Worm (Caenorhabditis elegans) whole organism, L2 larva: Measurements from ENCODE around the gene C04C3.7.

Source experiments
- C34F6.9 ChIP-seq: fragments of 150-350 bp; optimal IDR thresholded peaks from 2 replicates; lab custom pipeline; 2014; ENCODE audit warnings: missing biosample characterization, missing genetic modification characterization
- R02D3.7 ChIP-seq: fragments of 150-350 bp; optimal IDR thresholded peaks from 2 replicates; lab custom pipeline; 2014; ENCODE audit warnings: missing biosample characterization, missing genetic modification characterization
- ZK546.5 ChIP-seq: sonication (generic microtip); optimal IDR thresholded peaks from 2 replicates; lab custom pipeline; 2017; ENCODE audit warnings: missing biosample characterization, missing genetic modification characterization
- alr-1 ChIP-seq: fragments of 150-350 bp; optimal IDR thresholded peaks from 2 replicates; lab custom pipeline; 2014; ENCODE audit warnings: missing biosample characterization, missing genetic modification characterization
- blmp-1 ChIP-seq: sonication (generic microtip); optimal IDR thresholded peaks from 2 replicates; lab custom pipeline; 2017; ENCODE audit warnings: missing genetic modification characterization, mild to moderate bottlenecking, missing compliant biosample characterization, antibody characterized with exemption, moderate library complexity; ENCODE audit not compliant: insufficient read depth
- ceh-16 ChIP-seq: fragments of 150-350 bp; optimal IDR thresholded peaks from 2 replicates; lab custom pipeline; 2014; ENCODE audit warnings: missing biosample characterization, missing genetic modification characterization
- dmd-4 ChIP-seq: sonication (generic microtip); optimal IDR thresholded peaks from 2 replicates; lab custom pipeline; 2017; ENCODE audit warnings: missing biosample characterization, missing genetic modification characterization
- elt-1 ChIP-seq: fragments of 150-350 bp; optimal IDR thresholded peaks from 2 replicates; lab custom pipeline; 2014; ENCODE audit warnings: missing biosample characterization, missing genetic modification characterization
- elt-3 ChIP-seq: sonication (generic microtip); optimal IDR thresholded peaks from 2 replicates; lab custom pipeline; 2017; ENCODE audit warnings: missing biosample characterization, missing genetic modification characterization
- fos-1 ChIP-seq: fragments of 150-350 bp; optimal IDR thresholded peaks from 2 replicates; lab custom pipeline; 2014; ENCODE audit warnings: missing biosample characterization, missing genetic modification characterization
- lin-11 ChIP-seq: fragments of 150-350 bp; sonication (generic microtip); optimal IDR thresholded peaks from 2 replicates; lab custom pipeline; 2014; ENCODE audit warnings: missing biosample characterization, missing genetic modification characterization, inconsistent platforms, mixed read lengths
- lin-13 ChIP-seq: fragments of 150-350 bp; optimal IDR thresholded peaks from 2 replicates; lab custom pipeline; 2014; ENCODE audit warnings: missing biosample characterization, missing genetic modification reagents, missing genetic modification characterization
- lin-39 ChIP-seq: fragments of 150-350 bp; optimal IDR thresholded peaks from 2 replicates; lab custom pipeline; 2014; ENCODE audit warnings: missing biosample characterization, missing genetic modification reagents, missing genetic modification characterization
- lsy-2 ChIP-seq, 2 experiments: fragments of 150-350 bp in 1 of 2; sonication (generic microtip) in 1 of 2; optimal IDR thresholded peaks; 2 replicates each; lab custom pipeline; 2014 to 2017; ENCODE audit warnings: missing biosample characterization in 2 of 2, missing genetic modification characterization in 2 of 2
- mab-5 ChIP-seq: fragments of 150-350 bp; optimal IDR thresholded peaks from 2 replicates; lab custom pipeline; 2014; ENCODE audit warnings: missing biosample characterization, missing genetic modification characterization
- nhr-11 ChIP-seq: fragments of 150-350 bp; optimal IDR thresholded peaks from 2 replicates; lab custom pipeline; 2014; ENCODE audit warnings: missing biosample characterization, missing genetic modification characterization
- nhr-12 ChIP-seq: fragments of 150-350 bp; optimal IDR thresholded peaks from 2 replicates; lab custom pipeline; 2014; ENCODE audit warnings: missing biosample characterization, missing genetic modification characterization
- nhr-21 ChIP-seq: fragments of 150-350 bp; optimal IDR thresholded peaks from 2 replicates; lab custom pipeline; 2014; ENCODE audit warnings: missing biosample characterization, missing genetic modification characterization
- nhr-23 ChIP-seq: fragments of 150-350 bp; optimal IDR thresholded peaks from 2 replicates; lab custom pipeline; 2014; ENCODE audit warnings: missing biosample characterization, missing genetic modification reagents, missing genetic modification characterization
- nhr-237 ChIP-seq: fragments of 150-350 bp; optimal IDR thresholded peaks from 2 replicates; lab custom pipeline; 2014; ENCODE audit warnings: missing biosample characterization, missing genetic modification characterization
- nhr-25 ChIP-seq: fragments of 150-350 bp; sonication (generic microtip); optimal IDR thresholded peaks from 3 replicates; lab custom pipeline; 2014; ENCODE audit warnings: missing biosample characterization, missing genetic modification characterization
- nhr-77 ChIP-seq: fragments of 150-350 bp; optimal IDR thresholded peaks from 2 replicates; lab custom pipeline; 2014; ENCODE audit warnings: missing biosample characterization, missing genetic modification characterization
- peb-1 ChIP-seq: fragments of 150-350 bp; optimal IDR thresholded peaks from 2 replicates; lab custom pipeline; 2014; ENCODE audit warnings: missing biosample characterization, missing genetic modification characterization
- skn-1 ChIP-seq: sonication (generic microtip); optimal IDR thresholded peaks from 2 replicates; lab custom pipeline; 2017; ENCODE audit warnings: missing biosample characterization, missing genetic modification characterization
- sma-3 ChIP-seq: sonication (generic microtip); optimal IDR thresholded peaks from 2 replicates; lab custom pipeline; 2016; ENCODE audit warnings: missing genetic modification reagents, missing genetic modification characterization, missing compliant biosample characterization
- sma-9 ChIP-seq, 2 experiments: fragments of 150-350 bp in 1 of 2; sonication (generic microtip) in 1 of 2; optimal IDR thresholded peaks; 2 replicates each; lab custom pipeline; 2014 to 2016; ENCODE audit warnings: missing genetic modification characterization in 2 of 2, mild to moderate bottlenecking in 1 of 2, missing biosample characterization in 1 of 2, missing compliant biosample characterization in 1 of 2, missing genetic modification reagents in 1 of 2, moderate library complexity in 1 of 2
- snpc-4 ChIP-seq: fragments of 150-350 bp; optimal IDR thresholded peaks from 2 replicates; lab custom pipeline; 2014; ENCODE audit warnings: missing biosample characterization, missing genetic modification characterization
- unc-55 ChIP-seq: fragments of 150-350 bp; sonication (generic microtip); optimal IDR thresholded peaks from 3 replicates; lab custom pipeline; 2014; ENCODE audit warnings: missing biosample characterization, missing genetic modification reagents, missing genetic modification characterization
- zag-1 ChIP-seq: fragments of 150-350 bp; optimal IDR thresholded peaks from 2 replicates; lab custom pipeline; 2014; ENCODE audit warnings: missing biosample characterization, missing genetic modification characterization
- ztf-1 ChIP-seq: fragments of 200-800 bp; sonication (Bioruptor generic); conservative IDR thresholded peaks from 2 replicates; pipeline ENCODE4 v1.3.6; 2022; ENCODE audit warnings: missing genetic modification characterization, missing compliant biosample characterization
- ztf-11 ChIP-seq: sonication (generic microtip); optimal IDR thresholded peaks from 2 replicates; lab custom pipeline; 2017; ENCODE audit warnings: missing biosample characterization, missing genetic modification characterization
- ztf-4 ChIP-seq: fragments of 150-350 bp; optimal IDR thresholded peaks from 2 replicates; lab custom pipeline; 2014; ENCODE audit warnings: missing biosample characterization, missing genetic modification characterization

C04C3.7 gene

DNA sequence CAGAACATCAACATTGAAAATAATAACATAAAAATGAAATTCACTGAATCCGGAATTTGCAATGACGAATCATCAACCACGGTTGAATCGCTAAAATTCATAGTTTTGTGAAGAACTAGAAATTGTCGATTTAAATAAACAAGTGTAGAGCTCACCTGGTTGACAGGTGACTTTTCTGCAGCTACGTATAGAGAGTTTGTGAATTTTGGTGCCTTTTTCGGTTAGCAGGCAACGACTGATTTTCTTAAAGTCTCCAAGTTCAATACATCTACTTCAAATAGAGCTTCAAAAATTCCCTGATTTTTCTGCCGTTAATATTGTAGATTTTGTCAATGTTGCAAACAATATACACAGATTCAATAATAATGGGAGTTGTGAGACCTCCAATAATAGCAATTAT is 43.8 kb upstream of the C04C3.7 start, which contains the start of gene srz-69:
Gene srz-69, minus strand, starts transcription at position 101 of the 400 bp plus-strand sequence.
- TF ChIP-seq C34F6.9 (tag; lab: Kevin White, UChicago), result no peak
- TF ChIP-seq R02D3.7, result no peak
- TF ChIP-seq skn-1 (tag; lab: Kevin White, UChicago), result no peak
- TF ChIP-seq nhr-12 (tag; lab: Kevin White, UChicago), result no peak
- no peak for TF ChIP-seq nhr-237 (tag; lab: Kevin White, UChicago)
- no peak for TF ChIP-seq nhr-25 (tag; lab: Kevin White, UChicago)
- no peak for TF ChIP-seq ZK546.5 (tag; lab: Kevin White, UChicago)

DNA sequence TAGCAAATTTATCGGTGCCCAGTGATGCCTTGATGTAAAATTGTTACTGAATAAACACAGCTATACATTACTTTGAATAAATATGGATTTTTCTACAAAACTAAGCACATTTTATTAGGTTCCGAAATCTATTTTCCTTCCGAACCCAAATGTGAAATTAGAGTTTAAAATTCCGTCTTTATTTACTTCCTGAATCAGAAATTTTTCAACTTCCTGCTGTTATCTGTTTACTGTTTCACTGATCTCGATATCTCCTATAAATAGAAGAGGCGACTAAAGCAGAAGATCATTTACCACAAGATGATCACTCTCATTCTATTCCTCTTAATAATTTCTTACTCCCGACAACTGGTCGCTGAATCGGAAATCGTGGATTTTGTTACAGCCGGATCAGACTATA is 36.5 kb upstream of the C04C3.7 start, which contains the start of gene F58E2.2:
Gene F58E2.2, plus strand, starts transcription at position 301 of the 400 bp plus-strand sequence.
- no peak for TF ChIP-seq nhr-11 (tag; lab: Kevin White, UChicago)
- TF ChIP-seq, all 48 proteins: peak for 0

DNA sequence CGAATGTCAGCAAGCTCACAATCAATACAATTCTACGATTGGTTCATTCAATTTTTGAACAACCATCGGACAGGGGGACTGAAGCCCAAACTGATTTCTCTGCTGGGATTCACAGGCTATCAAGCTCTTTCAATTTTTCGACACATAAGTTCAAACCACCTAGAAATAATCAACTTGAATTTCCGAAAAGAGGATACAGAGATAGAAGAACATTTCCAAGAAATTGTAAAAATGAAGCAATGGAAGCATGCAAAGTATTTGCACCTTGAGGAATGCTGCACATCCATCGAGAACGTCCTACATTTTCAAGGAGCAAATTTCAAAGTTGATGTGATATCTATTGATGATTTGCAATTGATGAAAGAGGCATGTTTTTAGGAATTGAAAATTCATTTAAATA is 34.5 kb upstream of the C04C3.7 start:
- TF ChIP-seq nhr-237 (tag; lab: Kevin White, UChicago), result no peak
- no peak for TF ChIP-seq unc-55 (GFP tag; lab: Kevin White, UChicago)
- no peak for TF ChIP-seq peb-1 (tag; lab: Kevin White, UChicago)
- no peak for TF ChIP-seq ceh-16 (tag; lab: Kevin White, UChicago)
- no peak for TF ChIP-seq sma-3 (GFP tag; lab: Kevin White, UChicago)
- no peak for TF ChIP-seq sma-9 (GFP tag; optimal IDR thresholded peaks at IDR 0.05; lab: Kevin White, UChicago)
- TF ChIP-seq sma-9 (tag; optimal IDR thresholded peaks at IDR 0.05; lab: Kevin White, UChicago), result no peak
- TF ChIP-seq zag-1 (tag; lab: Kevin White, UChicago), result no peak
- TF ChIP-seq ztf-11 (tag; lab: Kevin White, UChicago), result no peak

DNA sequence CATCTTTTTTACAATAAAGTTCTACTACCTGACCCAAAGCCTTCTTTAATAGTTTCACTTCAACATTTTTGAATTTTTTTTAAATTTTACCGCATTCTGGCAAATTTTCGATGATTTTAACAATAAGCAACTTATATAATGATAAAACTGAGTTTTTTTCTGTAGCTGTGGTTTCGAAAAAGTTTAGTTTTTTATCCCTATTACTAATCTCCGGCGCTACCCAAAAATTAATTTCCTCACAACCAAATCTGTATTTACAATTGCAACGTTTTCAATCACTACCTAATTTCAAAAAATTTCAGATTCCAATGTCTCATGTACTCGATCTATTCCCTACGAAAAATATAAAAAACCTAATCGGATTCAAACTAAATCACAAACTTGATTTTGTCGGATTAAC is 33.8 kb upstream of the C04C3.7 start, which contains the start of gene F58E2.3:
Gene F58E2.3, plus strand, starts transcription at position 301 of the 400 bp plus-strand sequence.
- TF ChIP-seq nhr-11 (tag; lab: Kevin White, UChicago), result no peak
- TF ChIP-seq zag-1 (tag; lab: Kevin White, UChicago), result no peak
- no peak for TF ChIP-seq lsy-2 (tag; optimal IDR thresholded peaks at IDR 0.05; lab: Kevin White, UChicago)
- TF ChIP-seq fos-1 (tag; lab: Kevin White, UChicago), result no peak
- TF ChIP-seq skn-1 (tag; lab: Kevin White, UChicago), result no peak
- no peak for TF ChIP-seq nhr-23 (tag; lab: Kevin White, UChicago)
- no peak for TF ChIP-seq ceh-16 (tag; lab: Kevin White, UChicago)
- TF ChIP-seq ztf-4 (tag; lab: Kevin White, UChicago), result no peak
- TF ChIP-seq lin-13 (GFP tag; lab: Kevin White, UChicago), result no peak
- TF ChIP-seq snpc-4 (tag; lab: Kevin White, UChicago), result no peak
- no peak for TF ChIP-seq dmd-4 (tag; lab: Kevin White, UChicago)
- TF ChIP-seq C34F6.9 (tag; lab: Kevin White, UChicago), result no peak
- no peak for TF ChIP-seq nhr-21
- TF ChIP-seq, all 48 proteins: peak for 0

DNA sequence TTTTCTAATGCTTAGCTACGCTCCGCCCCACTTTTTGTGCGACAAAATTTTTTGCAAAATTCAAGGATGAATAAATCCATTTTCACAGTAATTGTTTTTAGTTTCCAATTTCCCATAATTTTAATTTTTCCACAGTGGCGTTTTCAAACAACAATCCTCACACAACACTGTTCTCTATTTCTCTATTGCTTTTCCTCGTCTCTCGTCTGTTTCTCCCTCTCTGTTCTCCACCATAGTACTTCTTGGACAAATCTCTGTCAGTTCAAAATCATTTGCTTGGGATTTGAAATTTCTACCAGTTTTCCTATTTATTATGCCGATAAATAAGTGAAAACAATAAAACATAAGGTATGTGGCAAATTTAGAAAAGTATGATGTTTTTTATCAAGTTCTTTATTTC is 30.0 kb upstream of the C04C3.7 start, which contains the start of gene F58E2.4:
Gene F58E2.4, plus strand, starts transcription at position 134 of the 400 bp plus-strand sequence.
- no peak for TF ChIP-seq lin-11 (tag; lab: Kevin White, UChicago)
- TF ChIP-seq nhr-11 (tag; lab: Kevin White, UChicago), result no peak
- no peak for TF ChIP-seq ztf-11 (tag; lab: Kevin White, UChicago)
- no peak for TF ChIP-seq nhr-12 (tag; lab: Kevin White, UChicago)
- TF ChIP-seq mab-5 (tag; lab: Kevin White, UChicago), result no peak
- no peak for TF ChIP-seq elt-1 (tag; lab: Kevin White, UChicago)
- TF ChIP-seq nhr-77 (tag; lab: Kevin White, UChicago), result no peak
- no peak for TF ChIP-seq fos-1 (tag; lab: Kevin White, UChicago)
- TF ChIP-seq sma-3 (GFP tag; lab: Kevin White, UChicago), result no peak
- TF ChIP-seq ztf-1 (GFP tag; lab: Robert Waterston, UW), result no peak
- TF ChIP-seq lin-13 (GFP tag; lab: Kevin White, UChicago), result no peak
- TF ChIP-seq blmp-1, result no peak
- TF ChIP-seq lin-39 (tag; lab: Kevin White, UChicago), result no peak
- no peak for TF ChIP-seq nhr-25 (tag; lab: Kevin White, UChicago)
- TF ChIP-seq alr-1 (tag; lab: Kevin White, UChicago), result no peak
- no peak for TF ChIP-seq elt-3 (tag; lab: Kevin White, UChicago)
